Fruit fly (Drosophila melanogaster) whole organism, adult: Measurements from ENCODE around the gene Lrr47.

Experiments
- CG11617 ChIP-seq: fragments of 200-800 bp; sonication (Bioruptor generic); optimal IDR thresholded peaks from 2 replicates; lab custom pipeline; 2017; ENCODE audit warnings: mild to moderate bottlenecking, missing biosample characterization, missing genetic modification reagents, missing genetic modification characterization
- CG33017 ChIP-seq: fragments of 200-800 bp; sonication (Bioruptor generic); optimal IDR thresholded peaks from 2 replicates; lab custom pipeline; 2018; ENCODE audit warnings: missing biosample characterization, mild to moderate bottlenecking, missing genetic modification characterization, moderate library complexity
- CG5204 ChIP-seq: fragments of 200-800 bp; sonication (Bioruptor generic); optimal IDR thresholded peaks from 2 replicates; lab custom pipeline; 2016; ENCODE audit warnings: missing biosample characterization, missing genetic modification characterization
- Clk ChIP-seq: fragments of 200-800 bp; sonication (Bioruptor generic); optimal IDR thresholded peaks from 2 replicates; lab custom pipeline; 2017; ENCODE audit warnings: missing biosample characterization, missing genetic modification characterization
- Crg-1 ChIP-seq: fragments of 200-800 bp; sonication (Bioruptor generic); optimal IDR thresholded peaks from 2 replicates; lab custom pipeline; 2016; ENCODE audit warnings: missing biosample characterization, missing genetic modification characterization
- Hr96 ChIP-seq: fragments of 200-800 bp; sonication (Bioruptor generic); optimal IDR thresholded peaks from 2 replicates; lab custom pipeline; 2016; ENCODE audit warnings: missing biosample characterization, missing genetic modification characterization
- Mnt ChIP-seq: fragments of 200-800 bp; sonication (Bioruptor generic); optimal IDR thresholded peaks from 2 replicates; lab custom pipeline; 2016; ENCODE audit warnings: missing biosample characterization, mild to moderate bottlenecking, missing genetic modification characterization
- cic ChIP-seq: fragments of 200-800 bp; sonication (Bioruptor generic); optimal IDR thresholded peaks from 2 replicates; lab custom pipeline; 2017; ENCODE audit warnings: missing biosample characterization, mild to moderate bottlenecking, missing genetic modification characterization, moderate library complexity
- kay ChIP-seq: fragments of 200-800 bp; sonication (Bioruptor generic); peaks from one replicate; lab custom pipeline; 2016; ENCODE audit warnings: missing biosample characterization, missing genetic modification characterization, borderline replicate concordance
- ovo ChIP-seq: fragments of 200-800 bp; sonication (Bioruptor generic); optimal IDR thresholded peaks from 2 replicates; lab custom pipeline; 2016; ENCODE audit warnings: missing biosample characterization, missing genetic modification characterization
- tj ChIP-seq: fragments of 200-800 bp; sonication (Bioruptor generic); optimal IDR thresholded peaks from 3 replicates; lab custom pipeline; 2017; ENCODE audit warnings: missing biosample characterization, mild to moderate bottlenecking, missing genetic modification characterization, moderate library complexity

- no peak for TF ChIP-seq kay (GFP tag; lab: Kevin White, UChicago)
- TF ChIP-seq CG11617 (GFP tag; lab: Kevin White, UChicago), result no peak
- no peak for TF ChIP-seq CG5204 (GFP tag; lab: Kevin White, UChicago)
- TF ChIP-seq Mnt, result no peak
- TF ChIP-seq Crg-1, result no peak
- TF ChIP-seq tj, result no peak
- no peak for TF ChIP-seq cic (GFP tag; lab: Kevin White, UChicago)
- no peak for TF ChIP-seq ovo
- TF ChIP-seq CG33017 (tag; lab: Kevin White, UChicago), result no peak
- no peak for TF ChIP-seq Hr96 (GFP tag; lab: Kevin White, UChicago)
- TF ChIP-seq Clk (GFP tag; lab: Kevin White, UChicago), result no peak
Observed at dm6 chr2L:10474815-10475214, 42.3 kb upstream of the Lrr47 start.
